Worm (Caenorhabditis elegans) whole organism, mixed stage, embryonic: Measurements from ENCODE around the gene pssy-2.

Experiments
- M03D4.4 ChIP-seq: sonication (generic microtip); optimal IDR thresholded peaks from 2 replicates; lab custom pipeline; 2017; ENCODE audit warnings: mild to moderate bottlenecking, missing genetic modification characterization, missing compliant biosample characterization
- bed-3 ChIP-seq: fragments of 200-800 bp; sonication (Bioruptor generic); optimal IDR thresholded peaks from 3 replicates; lab custom pipeline; 2018; ENCODE audit warnings: mild to moderate bottlenecking, missing genetic modification characterization, moderate library complexity, missing compliant biosample characterization
- blmp-1 ChIP-seq: fragments of 150-350 bp; optimal IDR thresholded peaks from 2 replicates; lab custom pipeline; 2014; ENCODE audit warnings: missing biosample characterization, missing genetic modification characterization
- ceh-39 ChIP-seq: fragments of 150-350 bp; optimal IDR thresholded peaks from 2 replicates; lab custom pipeline; 2014; ENCODE audit warnings: missing biosample characterization, missing genetic modification characterization
- ceh-43 ChIP-seq: fragments of 200-800 bp; sonication (Bioruptor generic); optimal IDR thresholded peaks from 2 replicates; lab custom pipeline; 2018; ENCODE audit warnings: mild to moderate bottlenecking, missing genetic modification characterization, moderate library complexity, missing compliant biosample characterization
- ceh-83 ChIP-seq: fragments of 200-800 bp; sonication (Bioruptor generic); optimal IDR thresholded peaks from 2 replicates; lab custom pipeline; 2018; ENCODE audit warnings: mild to moderate bottlenecking, missing genetic modification characterization, missing compliant biosample characterization
- ces-1 ChIP-seq: fragments of 150-350 bp; optimal IDR thresholded peaks from 2 replicates; lab custom pipeline; 2014; ENCODE audit warnings: missing biosample characterization, missing genetic modification reagents, missing genetic modification characterization
- cnd-1 ChIP-seq: fragments of 200-800 bp; sonication (Bioruptor generic); optimal IDR thresholded peaks from 2 replicates; lab custom pipeline; 2018; ENCODE audit warnings: mild to moderate bottlenecking, missing genetic modification characterization, missing compliant biosample characterization
- drap-1 ChIP-seq: fragments of 200-800 bp; sonication (Bioruptor generic); optimal IDR thresholded peaks from 3 replicates; lab custom pipeline; 2018; ENCODE audit warnings: mild to moderate bottlenecking, missing genetic modification characterization, missing compliant biosample characterization
- flh-1 ChIP-seq: fragments of 200-800 bp; sonication (Bioruptor generic); optimal IDR thresholded peaks from 2 replicates; lab custom pipeline; 2018; ENCODE audit warnings: mild to moderate bottlenecking, missing genetic modification characterization, moderate library complexity, missing compliant biosample characterization
- ham-2 ChIP-seq: fragments of 200-800 bp; sonication (Bioruptor generic); optimal IDR thresholded peaks from 2 replicates; lab custom pipeline; 2018; ENCODE audit warnings: mild to moderate bottlenecking, missing genetic modification characterization, missing compliant biosample characterization
- hlh-1 ChIP-seq: fragments of 150-350 bp; optimal IDR thresholded peaks from 2 replicates; lab custom pipeline; 2014; ENCODE audit warnings: missing biosample characterization, missing genetic modification reagents, missing genetic modification characterization
- lin-13 ChIP-seq: fragments of 150-350 bp; optimal IDR thresholded peaks from 2 replicates; lab custom pipeline; 2014; ENCODE audit warnings: missing biosample characterization, missing genetic modification characterization
- lin-32 ChIP-seq: fragments of 200-800 bp; sonication (Bioruptor generic); optimal IDR thresholded peaks from 2 replicates; lab custom pipeline; 2018; ENCODE audit warnings: mild to moderate bottlenecking, missing genetic modification characterization, missing compliant biosample characterization
- lsy-2 ChIP-seq: fragments of 150-350 bp; optimal IDR thresholded peaks from 2 replicates; lab custom pipeline; 2014; ENCODE audit warnings: missing biosample characterization, missing genetic modification characterization
- mab-5 ChIP-seq: fragments of 150-350 bp; optimal IDR thresholded peaks from 2 replicates; lab custom pipeline; 2014; ENCODE audit warnings: missing biosample characterization, missing genetic modification characterization
- mep-1 ChIP-seq: fragments of 150-350 bp; optimal IDR thresholded peaks from 2 replicates; lab custom pipeline; 2017; ENCODE audit warnings: missing biosample characterization, missing genetic modification reagents, missing genetic modification characterization, inconsistent platforms
- mls-2 ChIP-seq: sonication (generic microtip); optimal IDR thresholded peaks from 2 replicates; lab custom pipeline; 2016; ENCODE audit warnings: mild to moderate bottlenecking, missing genetic modification characterization, moderate library complexity, missing compliant biosample characterization
- nhr-12 ChIP-seq: fragments of 150-350 bp; optimal IDR thresholded peaks from 2 replicates; lab custom pipeline; 2014; ENCODE audit warnings: missing biosample characterization, missing genetic modification characterization
- nhr-2 ChIP-seq: fragments of 150-350 bp; optimal IDR thresholded peaks from 2 replicates; lab custom pipeline; 2014; ENCODE audit warnings: missing biosample characterization, missing genetic modification characterization
- nhr-237 ChIP-seq: fragments of 150-350 bp; optimal IDR thresholded peaks from 2 replicates; lab custom pipeline; 2014; ENCODE audit warnings: missing biosample characterization, missing genetic modification characterization
- nhr-28 ChIP-seq: fragments of 150-350 bp; optimal IDR thresholded peaks from 2 replicates; lab custom pipeline; 2014; ENCODE audit warnings: missing biosample characterization, missing genetic modification characterization
- nhr-76 ChIP-seq: sonication (generic microtip); optimal IDR thresholded peaks from 2 replicates; lab custom pipeline; 2017; ENCODE audit warnings: missing biosample characterization, missing genetic modification characterization
- pha-4 ChIP-seq: fragments of 150-350 bp; optimal IDR thresholded peaks from 2 replicates; lab custom pipeline; 2018; ENCODE audit warnings: missing biosample characterization, missing genetic modification reagents, missing genetic modification characterization
- sem-2 ChIP-seq: fragments of 200-800 bp; sonication (Bioruptor generic); optimal IDR thresholded peaks from 2 replicates; lab custom pipeline; 2018; ENCODE audit warnings: mild to moderate bottlenecking, missing genetic modification characterization, missing compliant biosample characterization
- snpc-4 ChIP-seq: fragments of 150-350 bp; optimal IDR thresholded peaks from 2 replicates; lab custom pipeline; 2014; ENCODE audit warnings: missing biosample characterization, missing genetic modification characterization
- sptf-1 ChIP-seq: sonication (generic microtip); optimal IDR thresholded peaks from 2 replicates; lab custom pipeline; 2017; ENCODE audit warnings: mild to moderate bottlenecking, missing genetic modification characterization, moderate library complexity, missing compliant biosample characterization
- tbx-8 ChIP-seq: fragments of 200-800 bp; sonication (Bioruptor generic); optimal IDR thresholded peaks from 2 replicates; lab custom pipeline; 2018; ENCODE audit warnings: mild to moderate bottlenecking, missing genetic modification characterization, moderate library complexity, missing compliant biosample characterization
- unc-120 ChIP-seq: sonication (generic microtip); optimal IDR thresholded peaks from 2 replicates; lab custom pipeline; 2017; ENCODE audit warnings: missing genetic modification characterization, missing compliant biosample characterization; ENCODE audit not compliant: poor library complexity, severe bottlenecking
- unc-39 ChIP-seq: fragments of 150-350 bp; optimal IDR thresholded peaks from 2 replicates; lab custom pipeline; 2014; ENCODE audit warnings: missing biosample characterization, missing genetic modification characterization
- unc-62 ChIP-seq: fragments of 150-350 bp; optimal IDR thresholded peaks from 2 replicates; lab custom pipeline; 2014; ENCODE audit warnings: missing biosample characterization, missing genetic modification reagents, missing genetic modification characterization
- zip-8 ChIP-seq: fragments of 150-350 bp; optimal IDR thresholded peaks from 2 replicates; lab custom pipeline; 2014; ENCODE audit warnings: missing biosample characterization, missing genetic modification characterization
- ztf-11 ChIP-seq: fragments of 150-350 bp; optimal IDR thresholded peaks from 2 replicates; lab custom pipeline; 2014; ENCODE audit warnings: missing biosample characterization, missing genetic modification characterization

The pssy-2 gene

ce11 chrIII:13464493-13465362 lies 6.9 kb upstream of the pssy-2 start, which contains the start of gene kel-3:
Gene kel-3, plus strand, starts transcription at chrIII:13464820.
- no peak for TF ChIP-seq drap-1 (GFP tag; lab: Kevin White, UChicago)
- TF ChIP-seq zip-8 (tag; lab: Kevin White, UChicago), result no peak
- no peak for TF ChIP-seq ham-2 (GFP tag; lab: Kevin White, UChicago)
- TF ChIP-seq mab-5 (tag; lab: Kevin White, UChicago), result no peak
- no peak for TF ChIP-seq lin-32
- no peak for TF ChIP-seq unc-120 (tag; lab: Kevin White, UChicago)
- TF ChIP-seq flh-1, result no peak
- no peak for TF ChIP-seq nhr-2 (tag; lab: Kevin White, UChicago)
- no peak for TF ChIP-seq bed-3 (GFP tag; lab: Kevin White, UChicago)
- TF ChIP-seq nhr-237 (tag; lab: Kevin White, UChicago), result no peak
- peak; percentile 45 for TF ChIP-seq hlh-1 (tag; lab: Kevin White, UChicago)
- TF ChIP-seq lin-13 (tag; lab: Kevin White, UChicago), result no peak
- TF ChIP-seq nhr-12 (tag; lab: Kevin White, UChicago), result no peak
- TF ChIP-seq blmp-1 (tag; lab: Kevin White, UChicago), result no peak
- TF ChIP-seq M03D4.4 (tag; lab: Kevin White, UChicago), result no peak
- TF ChIP-seq lsy-2 (tag; lab: Kevin White, UChicago), result peak; percentile 8
- no peak for TF ChIP-seq ztf-11 (tag; lab: Kevin White, UChicago)
- no peak for TF ChIP-seq nhr-28
- TF ChIP-seq cnd-1 (tag; lab: Kevin White, UChicago), result no peak
- TF ChIP-seq pha-4, result no peak
- TF ChIP-seq snpc-4 (tag; lab: Kevin White, UChicago), result no peak
- TF ChIP-seq ceh-83 (GFP tag; lab: Kevin White, UChicago), result no peak
- no peak for TF ChIP-seq ces-1 (GFP tag; lab: Kevin White, UChicago)
- no peak for TF ChIP-seq mep-1 (tag; lab: Kevin White, UChicago)
- no peak for TF ChIP-seq ceh-43 (GFP tag; lab: Kevin White, UChicago)
- TF ChIP-seq unc-62 (GFP tag; lab: Kevin White, UChicago), result peak; percentile 54
- TF ChIP-seq tbx-8 (GFP tag; lab: Kevin White, UChicago), result no peak
- TF ChIP-seq sptf-1 (tag; lab: Kevin White, UChicago), result peak; percentile 1
- no peak for TF ChIP-seq unc-39 (tag; lab: Kevin White, UChicago)
- TF ChIP-seq ceh-39 (tag; lab: Kevin White, UChicago), result no peak
- no peak for TF ChIP-seq sem-2 (GFP tag; lab: Kevin White, UChicago)
- TF ChIP-seq mls-2 (tag; lab: Kevin White, UChicago), result no peak
- TF ChIP-seq, all 35 proteins: peak for 4

ce11 chrIII:13465918-13466592 lies 5.5 kb upstream of the pssy-2 start, which contains the start of gene cdk-5:
Gene cdk-5, minus strand, starts transcription at chrIII:13466342.
- TF ChIP-seq nhr-2 (tag; lab: Kevin White, UChicago) (peak; percentile 38), nhr-237 (tag; lab: Kevin White, UChicago) (peak; percentile 76), unc-62 (GFP tag; lab: Kevin White, UChicago) (peak; percentile 20), nhr-76 (tag; lab: Kevin White, UChicago) (no peak), mep-1 (tag; lab: Kevin White, UChicago) (peak; percentile 76), hlh-1 (tag; lab: Kevin White, UChicago) (peak; percentile 8), bed-3 (GFP tag; lab: Kevin White, UChicago) (no peak), lin-13 (tag; lab: Kevin White, UChicago) (peak; percentile 72), sptf-1 (tag; lab: Kevin White, UChicago) (peak; percentile 39), pha-4 (peak; percentile 95), lsy-2 (tag; lab: Kevin White, UChicago) (peak; percentile 86), ztf-11 (tag; lab: Kevin White, UChicago) (no peak), ceh-39 (tag; lab: Kevin White, UChicago) (peak; percentile 61), nhr-28 (no peak), ces-1 (GFP tag; lab: Kevin White, UChicago) (peak; percentile 97), drap-1 (GFP tag; lab: Kevin White, UChicago) (peak; percentile 1), tbx-8 (GFP tag; lab: Kevin White, UChicago) (no peak)
